Fruit fly (Drosophila melanogaster) whole organism, embryonic: ENCODE measurements around the gene CG6923.

Source experiments
- Asciz ChIP-seq: fragments of 200-800 bp; sonication (Bioruptor generic); optimal IDR thresholded peaks from 2 replicates; lab custom pipeline; 2017; ENCODE audit warnings: missing biosample characterization, mild to moderate bottlenecking, missing genetic modification characterization, missing genetic modification reagents
- C15 ChIP-seq: fragments of 200-800 bp; sonication (Bioruptor generic); IDR thresholded peaks from 3 replicates; pipeline ENCODE4 v1.3.6; 2022; ENCODE audit warnings: missing biosample characterization, missing genetic modification characterization
- CG10654 ChIP-seq: fragments of 200-800 bp; sonication (Bioruptor generic); optimal IDR thresholded peaks from 2 replicates; lab custom pipeline; 2016; ENCODE audit warnings: missing biosample characterization, missing genetic modification characterization
- CG10959 ChIP-seq: fragments of 200-800 bp; sonication (Bioruptor generic); IDR thresholded peaks from 2 replicates; pipeline ENCODE4 v1.3.6; 2022; ENCODE audit warnings: missing biosample characterization, missing genetic modification characterization
- CG12155 ChIP-seq: fragments of 200-800 bp; sonication (Bioruptor generic); optimal IDR thresholded peaks from 3 replicates; lab custom pipeline; 2016; ENCODE audit warnings: missing biosample characterization, missing genetic modification characterization
- CG12769 ChIP-seq: fragments of 200-800 bp; sonication (Bioruptor generic); optimal IDR thresholded peaks from 2 replicates; lab custom pipeline; 2019; ENCODE audit warnings: missing biosample characterization, mild to moderate bottlenecking, missing genetic modification characterization, moderate library complexity
- CG13296 ChIP-seq: fragments of 200-800 bp; sonication (Bioruptor generic); optimal IDR thresholded peaks from 3 replicates; lab custom pipeline; 2018; ENCODE audit warnings: missing biosample characterization, mild to moderate bottlenecking, missing genetic modification characterization
- CG15601 ChIP-seq: fragments of 200-800 bp; sonication (Bioruptor generic); optimal IDR thresholded peaks from 3 replicates; lab custom pipeline; 2019; ENCODE audit warnings: missing biosample characterization, mild to moderate bottlenecking, missing genetic modification characterization, moderate library complexity
- CG16815 ChIP-seq: fragments of 200-800 bp; sonication (Bioruptor generic); optimal IDR thresholded peaks from 3 replicates; lab custom pipeline; 2017; ENCODE audit warnings: missing biosample characterization, mild to moderate bottlenecking, missing genetic modification characterization
- CG17328 ChIP-seq: fragments of 200-800 bp; sonication (Bioruptor generic); IDR thresholded peaks from 2 replicates; pipeline ENCODE4 v1.3.6; 2022; ENCODE audit warnings: missing biosample characterization, missing genetic modification characterization
- CG17359 ChIP-seq: fragments of 200-800 bp; sonication (Bioruptor generic); optimal IDR thresholded peaks from 3 replicates; lab custom pipeline; 2018; ENCODE audit warnings: missing biosample characterization, mild to moderate bottlenecking, missing genetic modification characterization, moderate library complexity
- CG17829 ChIP-seq: fragments of 200-800 bp; optimal IDR thresholded peaks from 2 replicates; lab custom pipeline; 2019; ENCODE audit warnings: missing biosample characterization, mild to moderate bottlenecking, missing genetic modification characterization, moderate library complexity
- CG2202 ChIP-seq: fragments of 200-800 bp; sonication (Bioruptor generic); optimal IDR thresholded peaks from 2 replicates; lab custom pipeline; 2018; ENCODE audit warnings: missing biosample characterization, mild to moderate bottlenecking, missing genetic modification characterization
- CG3065 ChIP-seq: fragments of 200-800 bp; sonication (Bioruptor generic); optimal IDR thresholded peaks from 2 replicates; lab custom pipeline; 2016; ENCODE audit warnings: missing biosample characterization, missing genetic modification characterization
- CG31365 ChIP-seq: fragments of 200-800 bp; sonication (Bioruptor generic); optimal IDR thresholded peaks from 2 replicates; lab custom pipeline; 2018; ENCODE audit warnings: missing biosample characterization, mild to moderate bottlenecking, missing genetic modification characterization
- CG32532 ChIP-seq: fragments of 200-800 bp; sonication (Bioruptor generic); IDR thresholded peaks from 2 replicates; pipeline ENCODE4 v1.3.6; 2022; ENCODE audit warnings: missing biosample characterization, missing genetic modification characterization
- CG3726 ChIP-seq: fragments of 200-800 bp; sonication (Bioruptor generic); IDR thresholded peaks from 3 replicates; pipeline ENCODE4, ENCODE4 v1.3.6; 2022; ENCODE audit warnings: missing biosample characterization, missing genetic modification characterization
- CG43689 ChIP-seq: fragments of 200-800 bp; sonication (Bioruptor generic); IDR thresholded peaks from 2 replicates; pipeline ENCODE4 v1.3.6; 2022; ENCODE audit warnings: missing biosample characterization, missing genetic modification characterization
- CG7372 ChIP-seq: fragments of 200-800 bp; sonication (Bioruptor generic); IDR thresholded peaks from 2 replicates; pipeline ENCODE4 v1.3.6; 2022; ENCODE audit warnings: missing biosample characterization, missing genetic modification characterization
- CG7556 ChIP-seq: fragments of 200-800 bp; sonication (Bioruptor generic); optimal IDR thresholded peaks from 2 replicates; lab custom pipeline; 2017; ENCODE audit warnings: missing biosample characterization, mild to moderate bottlenecking, missing genetic modification characterization
- CG9727 ChIP-seq: fragments of 200-800 bp; sonication (Bioruptor generic); optimal IDR thresholded peaks from 3 replicates; lab custom pipeline; 2017; ENCODE audit warnings: missing biosample characterization, mild to moderate bottlenecking, missing genetic modification characterization
- CG9817 ChIP-seq: fragments of 200-800 bp; sonication (Bioruptor generic); optimal IDR thresholded peaks from 2 replicates; lab custom pipeline; 2018; ENCODE audit warnings: missing biosample characterization, mild to moderate bottlenecking, missing genetic modification characterization, moderate library complexity
- Camta ChIP-seq: fragments of 200-800 bp; sonication (Bioruptor generic); optimal IDR thresholded peaks from 2 replicates; lab custom pipeline; 2016; ENCODE audit warnings: missing biosample characterization, missing genetic modification characterization
- CoRest ChIP-seq: fragments of 200-800 bp; sonication (Bioruptor generic); optimal IDR thresholded peaks from 3 replicates; lab custom pipeline; 2018; ENCODE audit warnings: missing biosample characterization, mild to moderate bottlenecking, missing genetic modification characterization, moderate library complexity
- Dref ChIP-seq: fragments of 200-800 bp; sonication (Bioruptor generic); IDR thresholded peaks from 2 replicates; pipeline ENCODE4 v1.3.6; 2022; ENCODE audit warnings: missing biosample characterization, missing genetic modification characterization
- Fer3 ChIP-seq: fragments of 200-800 bp; sonication (Bioruptor generic); optimal IDR thresholded peaks from 2 replicates; lab custom pipeline; 2018; ENCODE audit warnings: missing biosample characterization, mild to moderate bottlenecking, missing genetic modification characterization, moderate library complexity
- HmgZ ChIP-seq: fragments of 200-800 bp; sonication (Bioruptor generic); optimal IDR thresholded peaks from 2 replicates; lab custom pipeline; 2018; ENCODE audit warnings: missing biosample characterization, mild to moderate bottlenecking, missing genetic modification characterization
- Hr39 ChIP-seq: fragments of >200 bp; optimal IDR thresholded peaks from 2 replicates; lab custom pipeline; 2017
- Hsf ChIP-seq: fragments of 200-800 bp; sonication (Bioruptor generic); optimal IDR thresholded peaks from 3 replicates; lab custom pipeline; 2016; ENCODE audit warnings: missing biosample characterization, missing genetic modification characterization
- Mad ChIP-seq: fragments of 200-800 bp; sonication (Bioruptor generic); optimal IDR thresholded peaks from 2 replicates; lab custom pipeline; 2016; ENCODE audit warnings: missing biosample characterization, missing genetic modification characterization
- Max ChIP-seq: fragments of 200-800 bp; sonication (Bioruptor generic); optimal IDR thresholded peaks from 2 replicates; lab custom pipeline; 2016; ENCODE audit warnings: missing biosample characterization, mild to moderate bottlenecking, missing genetic modification characterization
- Pdp1 ChIP-seq, 2 experiments: fragments of 200-800 bp; sonication (Bioruptor generic); optimal IDR thresholded peaks; 3 replicates each; lab custom pipeline; 2016; ENCODE audit warnings: missing biosample characterization in 2 of 2, missing genetic modification characterization in 2 of 2, mild to moderate bottlenecking in 1 of 2, moderate library complexity in 1 of 2
- ato ChIP-seq: fragments of 200-800 bp; sonication (Bioruptor generic); IDR thresholded peaks from 2 replicates; pipeline ENCODE4 v1.3.6; 2022; ENCODE audit warnings: missing biosample characterization, missing genetic modification characterization; ENCODE audit not compliant: partially characterized antibody
- bowl ChIP-seq: fragments of 200-800 bp; sonication (Bioruptor generic); IDR thresholded peaks from 2 replicates; pipeline ENCODE4 v1.3.6; 2022; ENCODE audit warnings: missing biosample characterization, missing genetic modification characterization
- caup ChIP-seq: fragments of 200-800 bp; sonication (Bioruptor generic); optimal IDR thresholded peaks from 3 replicates; lab custom pipeline; 2017; ENCODE audit warnings: missing biosample characterization, mild to moderate bottlenecking, missing genetic modification characterization, moderate library complexity; ENCODE audit not compliant: severe bottlenecking
- dan ChIP-seq: fragments of 200-800 bp; sonication (Bioruptor generic); IDR thresholded peaks from 2 replicates; pipeline ENCODE4 v1.3.6; 2022; ENCODE audit warnings: missing biosample characterization, missing genetic modification characterization
- ems ChIP-seq: fragments of 200-800 bp; sonication (Bioruptor generic); optimal IDR thresholded peaks from 3 replicates; lab custom pipeline; 2016; ENCODE audit warnings: missing biosample characterization, missing genetic modification characterization
- gcm ChIP-seq: fragments of 200-800 bp; sonication (Bioruptor generic); optimal IDR thresholded peaks from 2 replicates; lab custom pipeline; 2019; ENCODE audit warnings: missing biosample characterization, mild to moderate bottlenecking, missing genetic modification characterization, moderate library complexity
- gcm2 ChIP-seq: fragments of 200-800 bp; sonication (Bioruptor generic); optimal IDR thresholded peaks from 2 replicates; lab custom pipeline; 2016; ENCODE audit warnings: missing biosample characterization, missing genetic modification characterization
- org-1 ChIP-seq: fragments of 200-800 bp; sonication (Bioruptor generic); optimal IDR thresholded peaks from 2 replicates; lab custom pipeline; 2017; ENCODE audit warnings: missing biosample characterization, missing genetic modification characterization
- pan ChIP-seq, 4 experiments: fragments of >200 bp in 3 of 4; fragments of 200-800 bp in 1 of 4; sonication (Bioruptor generic) in 1 of 4; optimal IDR thresholded peaks in 3 of 4; IDR thresholded peaks in 1 of 4; 2 replicates each; pipeline versions ENCODE4 v1.3.6 to Lab custom; 2017 to 2022; ENCODE audit warnings: missing biosample characterization in 2 of 4, missing genetic modification characterization in 2 of 4, mixed read lengths in 1 of 4
- pita ChIP-seq: fragments of 200-800 bp; sonication (Bioruptor generic); optimal IDR thresholded peaks from 2 replicates; lab custom pipeline; 2017; ENCODE audit warnings: missing biosample characterization, mild to moderate bottlenecking, missing genetic modification characterization
- psq ChIP-seq: fragments of 200-800 bp; sonication (Bioruptor generic); optimal IDR thresholded peaks from 2 replicates; lab custom pipeline; 2017; ENCODE audit warnings: missing biosample characterization, missing genetic modification characterization
- sc ChIP-seq, 3 experiments: fragments of >200 bp in 2 of 3; fragments of 200-800 bp in 1 of 3; sonication (Bioruptor generic) in 1 of 3; optimal IDR thresholded peaks; 2 replicates in 2 of 3; 3 replicates in 1 of 3; lab custom pipeline; 2017; ENCODE audit warnings: mild to moderate bottlenecking in 1 of 3, missing biosample characterization in 1 of 3, missing genetic modification characterization in 1 of 3, missing genetic modification reagents in 1 of 3
- slbo ChIP-seq: fragments of 200-800 bp; sonication (Bioruptor generic); IDR thresholded peaks from 2 replicates; pipeline ENCODE4 v1.3.6; 2022; ENCODE audit warnings: missing biosample characterization, missing genetic modification characterization
- sna ChIP-seq: fragments of 200-800 bp; sonication (Bioruptor generic); IDR thresholded peaks from 2 replicates; pipeline ENCODE4 v1.3.6; 2022; ENCODE audit warnings: missing biosample characterization, missing genetic modification characterization; ENCODE audit not compliant: partially characterized antibody
- tap ChIP-seq: fragments of 200-800 bp; optimal IDR thresholded peaks from 3 replicates; lab custom pipeline; 2019; ENCODE audit warnings: missing biosample characterization, mild to moderate bottlenecking, missing genetic modification characterization, moderate library complexity
- tll ChIP-seq, 2 experiments: fragments of 200-800 bp in 1 of 2; fragments of >200 bp in 1 of 2; sonication (Bioruptor generic) in 1 of 2; optimal IDR thresholded peaks; 2 replicates each; lab custom pipeline; 2017 to 2019; ENCODE audit warnings: missing biosample characterization in 2 of 2, missing genetic modification characterization in 2 of 2, mild to moderate bottlenecking in 1 of 2, moderate library complexity in 1 of 2
- wek ChIP-seq: fragments of 200-800 bp; sonication (Bioruptor generic); optimal IDR thresholded peaks from 3 replicates; lab custom pipeline; 2018; ENCODE audit warnings: missing biosample characterization, mild to moderate bottlenecking, missing genetic modification characterization, moderate library complexity
- zfh2 ChIP-seq: fragments of 200-800 bp; sonication (Bioruptor generic); optimal IDR thresholded peaks from 2 replicates; lab custom pipeline; 2016; ENCODE audit warnings: missing biosample characterization, missing genetic modification characterization

CG6923 gene

dm6 chr3R:11735337-11735736, 14.5 kb downstream of the CG6923 start, which contains the start of gene CG14721 (continued):
- TF ChIP-seq CG15601 (tag; lab: Kevin White, UChicago), result no peak
- TF ChIP-seq CoRest (tag; lab: Kevin White, UChicago), result peak; percentile 56
- peak; percentile 68 for TF ChIP-seq Max (GFP tag; lab: Kevin White, UChicago)
- peak; percentile 44 for TF ChIP-seq HmgZ (tag; lab: Kevin White, UChicago)
- no peak for TF ChIP-seq tap
- no peak for TF ChIP-seq CG3065 (GFP tag; lab: Kevin White, UChicago)
- no peak for TF ChIP-seq Asciz
- no peak for TF ChIP-seq CG10959 (GFP tag; lab: Robert Waterston, UW)
- no peak for TF ChIP-seq psq (GFP tag; lab: Kevin White, UChicago)
- peak; percentile 48; the same call in 1 of the 2 replicates for TF ChIP-seq CG32532 (GFP tag; lab: Robert Waterston, UW)
- no peak for TF ChIP-seq CG7372
- no peak for TF ChIP-seq bowl (GFP tag; lab: Robert Waterston, UW)
- TF ChIP-seq slbo (GFP tag; lab: Robert Waterston, UW), result peak; percentile 43; the same call in 1 of the 2 replicates
- TF ChIP-seq CG3726 (GFP tag; lab: Robert Waterston, UW), result no peak
- TF ChIP-seq CG17829 (tag; lab: Kevin White, UChicago), result no peak
- TF ChIP-seq CG31365 (tag; lab: Kevin White, UChicago), result no peak
- TF ChIP-seq zfh2, result no peak
- no peak for TF ChIP-seq CG17359
- no peak for TF ChIP-seq CG43689 (GFP tag; lab: Robert Waterston, UW)
- no peak for TF ChIP-seq CG2202
- no peak for TF ChIP-seq CG16815
- no peak for TF ChIP-seq CG7556 (GFP tag; lab: Kevin White, UChicago)
- no peak for TF ChIP-seq Camta (GFP tag; lab: Kevin White, UChicago)
- no peak for TF ChIP-seq sc (optimal IDR thresholded peaks at IDR 0.05; lab: Kevin White, UChicago)
- no peak for TF ChIP-seq sc (GFP tag; optimal IDR thresholded peaks at IDR 0.05; lab: Kevin White, UChicago)
- TF ChIP-seq sna (GFP tag; lab: Robert Waterston, UW), result no peak
- no peak for TF ChIP-seq CG10654 (GFP tag; lab: Kevin White, UChicago)
- TF ChIP-seq Dref (GFP tag; lab: Robert Waterston, UW), result 0 out of 2 replicates have a peak, but pooled peaks have one; percentile 31
- TF ChIP-seq org-1, result no peak
- TF ChIP-seq CG12769, result no peak
- no peak for TF ChIP-seq CG17328 (GFP tag; lab: Robert Waterston, UW)
- peak; percentile 23 for TF ChIP-seq Hsf
- TF ChIP-seq CG9727 (GFP tag; lab: Kevin White, UChicago), result no peak
- no peak for TF ChIP-seq dan (GFP tag; lab: Robert Waterston, UW)
- no peak for TF ChIP-seq caup
- no peak for TF ChIP-seq tll (GFP tag; optimal IDR thresholded peaks at IDR 0.05; lab: Kevin White, UChicago)
- TF ChIP-seq C15 (GFP tag; lab: Robert Waterston, UW), result no peak
- peak; percentile 62 for TF ChIP-seq CG12155 (GFP tag; lab: Kevin White, UChicago)
- no peak for TF ChIP-seq Fer3 (tag; lab: Kevin White, UChicago)
- TF ChIP-seq pita (GFP tag; lab: Kevin White, UChicago), result no peak
- no peak for TF ChIP-seq Mad (GFP tag; lab: Kevin White, UChicago)
- no peak for TF ChIP-seq pan (optimal IDR thresholded peaks at IDR 0.05; lab: Kevin White, UChicago)
- no peak for TF ChIP-seq pan (GFP tag; optimal IDR thresholded peaks at IDR 0.05 in 1 of 2, IDR thresholded peaks at IDR 0.05 in 1 of 2)
- TF ChIP-seq Pdp1 (GFP tag; optimal IDR thresholded peaks at IDR 0.05; lab: Kevin White, UChicago), result peak in 1 of 2 experiments; percentile 38
- TF ChIP-seq gcm2 (GFP tag; lab: Kevin White, UChicago), result no peak
- no peak for TF ChIP-seq CG9817
- TF ChIP-seq ems (GFP tag; lab: Kevin White, UChicago), result peak; percentile 8
- TF ChIP-seq gcm (GFP tag; lab: Kevin White, UChicago), result no peak
- TF ChIP-seq Hr39, result no peak
- no peak; the same call in 1 of the 2 replicates for TF ChIP-seq ato
- no peak for TF ChIP-seq wek
- no peak for TF ChIP-seq CG13296 (GFP tag; lab: Kevin White, UChicago)
